Worm (Caenorhabditis elegans) whole organism, L1 larva: ENCODE measurements around the gene natc-1.

Experiments
- C34B4.2 ChIP-seq: sonication (generic microtip); optimal IDR thresholded peaks from 2 replicates; lab custom pipeline; 2017; ENCODE audit warnings: mild to moderate bottlenecking, missing genetic modification characterization, missing compliant biosample characterization
- F16B12.6 ChIP-seq: fragments of 150-350 bp; optimal IDR thresholded peaks from 2 replicates; lab custom pipeline; 2014; ENCODE audit warnings: missing biosample characterization, missing genetic modification characterization
- Y116A8C.19 ChIP-seq: sonication (generic microtip); optimal IDR thresholded peaks from 2 replicates; lab custom pipeline; 2016; ENCODE audit warnings: missing compliant biosample characterization, missing genetic modification characterization, borderline replicate concordance
- ama-1 ChIP-seq: fragments of 150-350 bp; optimal IDR thresholded peaks from 2 replicates; lab custom pipeline; 2014
- blmp-1 ChIP-seq: fragments of 150-350 bp; optimal IDR thresholded peaks from 2 replicates; lab custom pipeline; 2014; ENCODE audit warnings: missing biosample characterization, missing genetic modification characterization
- ceh-8 ChIP-seq: fragments of 200-800 bp; sonication (Bioruptor generic); optimal IDR thresholded peaks from 2 replicates; lab custom pipeline; 2018; ENCODE audit warnings: mild to moderate bottlenecking, missing genetic modification characterization, moderate library complexity, missing compliant biosample characterization
- ceh-90 ChIP-seq: sonication (generic microtip); optimal IDR thresholded peaks from 2 replicates; lab custom pipeline; 2016; ENCODE audit warnings: missing genetic modification characterization, missing compliant biosample characterization
- dpl-1 ChIP-seq, 3 experiments: fragments of 150-350 bp in 2 of 3; sonication (generic microtip) in 1 of 3; optimal IDR thresholded peaks; 2 replicates each; lab custom pipeline; 2014 to 2017; ENCODE audit warnings: missing biosample characterization in 3 of 3, missing genetic modification characterization in 3 of 3, missing genetic modification reagents in 3 of 3
- dsc-1 ChIP-seq: sonication (generic microtip); optimal IDR thresholded peaks from 2 replicates; lab custom pipeline; 2016; ENCODE audit warnings: mild to moderate bottlenecking, missing genetic modification characterization, missing compliant biosample characterization
- efl-1 ChIP-seq, 4 experiments: fragments of 150-350 bp; optimal IDR thresholded peaks in 3 of 4; peaks in 1 of 4; 1 replicate in 1 of 4; 2 replicates in 3 of 4; lab custom pipeline; 2014; ENCODE audit warnings: missing biosample characterization in 2 of 4, missing genetic modification characterization in 2 of 4, missing genetic modification reagents in 2 of 4
- efl-3 ChIP-seq: fragments of 200-800 bp; sonication (Bioruptor generic); optimal IDR thresholded peaks from 2 replicates; lab custom pipeline; 2018; ENCODE audit warnings: mild to moderate bottlenecking, missing genetic modification characterization, missing compliant biosample characterization
- egl-27 ChIP-seq, 2 experiments: fragments of 150-350 bp in 1 of 2; sonication (generic microtip); optimal IDR thresholded peaks; 3 replicates each; lab custom pipeline; 2017 to 2018; ENCODE audit warnings: missing biosample characterization in 2 of 2, missing genetic modification characterization in 2 of 2, missing genetic modification reagents in 2 of 2
- fkh-4 ChIP-seq: sonication (generic microtip); optimal IDR thresholded peaks from 2 replicates; lab custom pipeline; 2016; ENCODE audit warnings: missing compliant biosample characterization, missing genetic modification characterization, borderline replicate concordance
- fos-1 ChIP-seq: fragments of 150-350 bp; optimal IDR thresholded peaks from 2 replicates; lab custom pipeline; 2014; ENCODE audit warnings: missing biosample characterization, missing genetic modification characterization
- grh-1 ChIP-seq: fragments of 200-800 bp; sonication (Bioruptor generic); IDR thresholded peaks from 2 replicates; pipeline ENCODE4 v1.3.6; 2022; ENCODE audit warnings: missing genetic modification reagents, missing genetic modification characterization, missing compliant biosample characterization
- hlh-17 ChIP-seq: fragments of 200-800 bp; sonication (Bioruptor generic); optimal IDR thresholded peaks from 2 replicates; lab custom pipeline; 2018; ENCODE audit warnings: missing genetic modification characterization, mild to moderate bottlenecking, missing compliant biosample characterization, moderate library complexity, borderline replicate concordance
- hpl-2 ChIP-seq: fragments of 150-350 bp; optimal IDR thresholded peaks from 2 replicates; lab custom pipeline; 2014; ENCODE audit warnings: missing biosample characterization, missing genetic modification reagents, missing genetic modification characterization
- irx-1 ChIP-seq: sonication (generic microtip); optimal IDR thresholded peaks from 2 replicates; lab custom pipeline; 2016; ENCODE audit warnings: missing genetic modification characterization, missing compliant biosample characterization
- lin-15B ChIP-seq: fragments of 150-350 bp; sonication (generic microtip); optimal IDR thresholded peaks from 3 replicates; lab custom pipeline; 2014; ENCODE audit warnings: missing biosample characterization, missing genetic modification characterization
- lin-35 ChIP-seq, 2 experiments: fragments of 150-350 bp; optimal IDR thresholded peaks; 2 replicates each; lab custom pipeline; 2014; ENCODE audit warnings: missing biosample characterization in 2 of 2, missing genetic modification characterization in 2 of 2, missing genetic modification reagents in 2 of 2
- lin-39 ChIP-seq: fragments of 150-350 bp; optimal IDR thresholded peaks from 2 replicates; lab custom pipeline; 2014; ENCODE audit warnings: missing biosample characterization, missing genetic modification reagents, missing genetic modification characterization
- lsy-2 ChIP-seq, 2 experiments: fragments of 150-350 bp; optimal IDR thresholded peaks; 2 replicates each; lab custom pipeline; 2014; ENCODE audit warnings: missing biosample characterization in 2 of 2, missing genetic modification characterization in 2 of 2
- mef-2 ChIP-seq: fragments of 150-350 bp; optimal IDR thresholded peaks from 2 replicates; lab custom pipeline; 2014; ENCODE audit warnings: missing biosample characterization, missing genetic modification characterization
- mep-1 ChIP-seq: fragments of 150-350 bp; optimal IDR thresholded peaks from 2 replicates; lab custom pipeline; 2014; ENCODE audit warnings: missing biosample characterization, missing genetic modification characterization
- nhr-11 ChIP-seq: fragments of 150-350 bp; optimal IDR thresholded peaks from 2 replicates; lab custom pipeline; 2014; ENCODE audit warnings: missing biosample characterization, missing genetic modification characterization
- nhr-12 ChIP-seq: sonication (generic microtip); optimal IDR thresholded peaks from 2 replicates; lab custom pipeline; 2017; ENCODE audit warnings: missing biosample characterization, missing genetic modification characterization
- nhr-19 ChIP-seq: fragments of 200-800 bp; sonication (Bioruptor generic); conservative IDR thresholded peaks from 2 replicates; pipeline ENCODE4 v1.3.6; 2022; ENCODE audit warnings: missing genetic modification characterization, missing compliant biosample characterization
- nhr-237 ChIP-seq: fragments of 150-350 bp; optimal IDR thresholded peaks from 2 replicates; lab custom pipeline; 2014; ENCODE audit warnings: missing biosample characterization, missing genetic modification characterization
- nhr-71 ChIP-seq: sonication (generic microtip); optimal IDR thresholded peaks from 2 replicates; lab custom pipeline; 2016; ENCODE audit warnings: mild to moderate bottlenecking, missing genetic modification characterization, moderate library complexity, missing compliant biosample characterization
- nhr-76 ChIP-seq: sonication (generic microtip); optimal IDR thresholded peaks from 2 replicates; lab custom pipeline; 2017; ENCODE audit warnings: missing biosample characterization, missing genetic modification characterization
- nhr-77 ChIP-seq: fragments of 150-350 bp; optimal IDR thresholded peaks from 2 replicates; lab custom pipeline; 2014; ENCODE audit warnings: missing biosample characterization, missing genetic modification characterization
- pag-3 ChIP-seq: sonication (generic microtip); optimal IDR thresholded peaks from 2 replicates; lab custom pipeline; 2017; ENCODE audit warnings: missing genetic modification characterization, mild to moderate bottlenecking, missing compliant biosample characterization, antibody characterized with exemption, borderline replicate concordance; ENCODE audit not compliant: insufficient read depth
- pax-3 ChIP-seq: fragments of 200-800 bp; sonication (Bioruptor generic); optimal IDR thresholded peaks from 2 replicates; lab custom pipeline; 2018; ENCODE audit warnings: mild to moderate bottlenecking, missing genetic modification characterization, moderate library complexity, missing compliant biosample characterization
- pqm-1 ChIP-seq: sonication (generic microtip); optimal IDR thresholded peaks from 3 replicates; lab custom pipeline; 2017; ENCODE audit warnings: missing biosample characterization, missing genetic modification characterization
- snpc-4 ChIP-seq: fragments of 150-350 bp; optimal IDR thresholded peaks from 2 replicates; lab custom pipeline; 2014; ENCODE audit warnings: missing biosample characterization, missing genetic modification characterization
- snu-23 ChIP-seq: sonication (generic microtip); optimal IDR thresholded peaks from 2 replicates; lab custom pipeline; 2016; ENCODE audit warnings: missing genetic modification characterization, missing compliant biosample characterization
- sup-37 ChIP-seq: fragments of 200-800 bp; sonication (Bioruptor generic); optimal IDR thresholded peaks from 2 replicates; lab custom pipeline; 2018; ENCODE audit warnings: mild to moderate bottlenecking, missing genetic modification characterization, missing compliant biosample characterization
- tlp-1 ChIP-seq: fragments of 150-350 bp; optimal IDR thresholded peaks from 2 replicates; lab custom pipeline; 2014; ENCODE audit warnings: missing biosample characterization, missing genetic modification characterization
- unc-62 ChIP-seq: fragments of 150-350 bp; optimal IDR thresholded peaks from 2 replicates; lab custom pipeline; 2014; ENCODE audit warnings: missing biosample characterization, missing genetic modification reagents, missing genetic modification characterization
- unc-86 ChIP-seq: sonication (generic microtip); optimal IDR thresholded peaks from 2 replicates; lab custom pipeline; 2016; ENCODE audit warnings: missing genetic modification characterization, missing compliant biosample characterization
- xbp-1 ChIP-seq: sonication (generic microtip); optimal IDR thresholded peaks from 2 replicates; lab custom pipeline; 2016; ENCODE audit warnings: missing genetic modification characterization, missing compliant biosample characterization
- zip-4 ChIP-seq: fragments of 200-800 bp; sonication (Bioruptor generic); optimal IDR thresholded peaks from 2 replicates; lab custom pipeline; 2018; ENCODE audit warnings: mild to moderate bottlenecking, missing genetic modification characterization, moderate library complexity, missing compliant biosample characterization
- ztf-11 ChIP-seq, 2 experiments: sonication (generic microtip); optimal IDR thresholded peaks; 2 replicates each; lab custom pipeline; 2016 to 2017; ENCODE audit warnings: missing genetic modification characterization in 2 of 2, missing biosample characterization in 1 of 2, missing compliant biosample characterization in 1 of 2

The natc-1 gene

DNA sequence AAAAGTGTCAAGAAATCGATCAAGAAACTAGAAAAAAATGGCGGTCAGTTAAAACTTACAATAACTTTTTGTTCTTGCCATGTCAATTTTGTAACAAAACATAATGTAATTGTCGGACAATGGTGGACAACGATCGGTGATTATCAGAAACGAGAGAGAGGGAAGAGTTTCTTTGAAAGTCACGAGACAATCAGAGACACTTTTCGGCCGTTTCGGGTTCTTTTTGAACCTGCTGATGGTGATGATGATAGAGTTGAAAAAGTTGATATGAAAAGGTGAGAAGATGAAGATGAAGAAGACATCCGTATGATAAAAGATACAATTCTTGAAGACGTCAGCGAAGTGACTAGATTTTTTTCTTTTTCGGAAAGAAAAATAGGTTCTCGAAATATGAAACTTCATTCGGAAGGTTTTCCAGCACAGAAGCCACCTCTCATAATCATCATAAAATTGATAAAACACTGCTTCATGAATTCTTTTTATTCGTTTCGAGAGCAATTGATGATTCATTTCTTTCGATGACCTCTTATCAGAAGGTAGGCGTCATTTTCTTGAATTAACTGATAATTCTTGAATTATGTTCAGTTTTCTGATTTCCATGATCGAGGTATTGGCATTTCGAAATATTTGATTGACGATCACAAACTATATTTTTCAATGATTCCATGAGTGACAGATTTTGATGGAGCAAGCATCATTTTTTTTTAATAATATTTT is 35.3 kb upstream of the natc-1 start (continued):
- TF ChIP-seq nhr-237 (tag; lab: Kevin White, UChicago) (no peak), egl-27 (tag; optimal IDR thresholded peaks at IDR 0.05; lab: Kevin White, UChicago) (no peak), mep-1 (tag; lab: Kevin White, UChicago) (no peak), xbp-1 (tag; lab: Kevin White, UChicago) (no peak), F16B12.6 (tag; lab: Kevin White, UChicago) (no peak), ztf-11 (tag; optimal IDR thresholded peaks at IDR 0.05; lab: Kevin White, UChicago) (no peak), pqm-1 (tag; lab: Kevin White, UChicago) (no peak), lsy-2 (tag; optimal IDR thresholded peaks at IDR 0.05; lab: Kevin White, UChicago) (no peak), mef-2 (tag; lab: Kevin White, UChicago) (no peak), grh-1 (GFP tag; lab: Robert Waterston, UW) (no peak), nhr-76 (tag; lab: Kevin White, UChicago) (no peak), fos-1 (tag; lab: Kevin White, UChicago) (no peak), unc-86 (tag; lab: Kevin White, UChicago) (no peak), irx-1 (tag; lab: Kevin White, UChicago) (no peak), snu-23 (GFP tag; lab: Kevin White, UChicago) (peak; percentile 26), nhr-77 (tag; lab: Kevin White, UChicago) (no peak), hpl-2 (GFP tag; lab: Kevin White, UChicago) (no peak), pax-3 (tag; lab: Kevin White, UChicago) (no peak), Y116A8C.19 (tag; lab: Kevin White, UChicago) (no peak), tlp-1 (no peak), nhr-12 (tag; lab: Kevin White, UChicago) (no peak), nhr-11 (tag; lab: Kevin White, UChicago) (no peak), efl-1 (optimal IDR thresholded peaks at IDR 0.05; lab: Kevin White, UChicago) (no peak), efl-1 (GFP tag; optimal IDR thresholded peaks at IDR 0.05 in 1 of 2; lab: Kevin White, UChicago) (no peak), blmp-1 (tag; lab: Kevin White, UChicago) (peak; percentile 73), sup-37 (GFP tag; lab: Kevin White, UChicago) (no peak), efl-3 (no peak), lin-35 (GFP tag; optimal IDR thresholded peaks at IDR 0.05; lab: Kevin White, UChicago) (peak in 1 of 2 experiments; percentile 27), nhr-71 (peak; percentile 52), lin-15B (no peak), pag-3 (tag; lab: Kevin White, UChicago) (no peak), C34B4.2 (tag; lab: Kevin White, UChicago) (no peak), dsc-1 (tag; lab: Kevin White, UChicago) (no peak), nhr-19 (no peak), dpl-1 (GFP tag; optimal IDR thresholded peaks at IDR 0.05; lab: Kevin White, UChicago) (no peak), hlh-17 (GFP tag; lab: Kevin White, UChicago) (no peak), lin-39 (no peak), fkh-4 (tag; lab: Kevin White, UChicago) (no peak), snpc-4 (tag; lab: Kevin White, UChicago) (no peak), unc-62 (GFP tag; lab: Kevin White, UChicago) (no peak), ceh-8 (GFP tag; lab: Kevin White, UChicago) (no peak), ama-1 (lab: Kevin White, UChicago) (no peak), ceh-90 (tag; lab: Kevin White, UChicago) (no peak), zip-4 (GFP tag; lab: Kevin White, UChicago) (no peak)
